Worm (Caenorhabditis elegans) whole organism, L4 larva: Measurements from ENCODE around the gene T11F9.7.

Experiments
- D1046.2 ChIP-seq: fragments of 200-800 bp; sonication (Bioruptor generic); IDR thresholded peaks from 2 replicates; pipeline ENCODE4 v1.3.6; 2022; ENCODE audit warnings: missing genetic modification characterization, missing compliant biosample characterization
- ceh-82 ChIP-seq: sonication (generic microtip); optimal IDR thresholded peaks from 2 replicates; lab custom pipeline; 2017; ENCODE audit warnings: missing biosample characterization, missing genetic modification characterization
- egl-43 ChIP-seq: fragments of 200-800 bp; sonication (Bioruptor generic); IDR thresholded peaks from 2 replicates; pipeline ENCODE4 v1.3.6; 2022; ENCODE audit warnings: missing genetic modification reagents, missing genetic modification characterization, missing compliant biosample characterization
- hmg-1.1 ChIP-seq: fragments of 200-800 bp; sonication (Bioruptor generic); IDR thresholded peaks from 2 replicates; pipeline ENCODE4 v1.3.6; 2022; ENCODE audit warnings: missing genetic modification reagents, missing genetic modification characterization, missing compliant biosample characterization
- lin-13 ChIP-seq: fragments of 150-350 bp; optimal IDR thresholded peaks from 2 replicates; lab custom pipeline; 2014; ENCODE audit warnings: missing biosample characterization, missing genetic modification reagents, missing genetic modification characterization
- mdt-29 ChIP-seq: fragments of 200-800 bp; sonication (Bioruptor generic); IDR thresholded peaks from 2 replicates; pipeline ENCODE4 v1.3.6; 2022; ENCODE audit warnings: missing genetic modification reagents, missing genetic modification characterization, missing compliant biosample characterization
- mxl-3 ChIP-seq: fragments of 200-800 bp; sonication (Bioruptor generic); optimal IDR thresholded peaks from 2 replicates; lab custom pipeline; 2018; ENCODE audit warnings: mild to moderate bottlenecking, missing genetic modification characterization, missing compliant biosample characterization
- set-16 ChIP-seq: fragments of 200-800 bp; sonication (Bioruptor generic); IDR thresholded peaks from 2 replicates; pipeline ENCODE4 v1.3.6; 2022; ENCODE audit warnings: missing genetic modification reagents, missing genetic modification characterization, missing compliant biosample characterization

The T11F9.7 gene

ce11 chrV:11525338-11525737 is 49.6 kb downstream of the T11F9.7 start:
- TF ChIP-seq set-16 (peak; percentile 38), ceh-82 (no peak), mxl-3 (GFP tag; lab: Kevin White, UChicago) (peak; percentile 42), egl-43 (GFP tag; lab: Robert Waterston, UW) (0 out of 2 replicates have a peak, but pooled peaks have one; percentile 39), mdt-29 (GFP tag; lab: Robert Waterston, UW) (no peak), D1046.2 (0 out of 2 replicates have a peak, but pooled peaks have one; percentile 32), hmg-1.1 (GFP tag; lab: Robert Waterston, UW) (0 out of 2 replicates have a peak, but pooled peaks have one; percentile 32), lin-13 (GFP tag; lab: Kevin White, UChicago) (no peak)
- TF ChIP-seq, all 104 proteins: peak for 5
